Worm (Caenorhabditis elegans): ENCODE data around the gene rnp-9.

Gene rnp-9

DNA sequence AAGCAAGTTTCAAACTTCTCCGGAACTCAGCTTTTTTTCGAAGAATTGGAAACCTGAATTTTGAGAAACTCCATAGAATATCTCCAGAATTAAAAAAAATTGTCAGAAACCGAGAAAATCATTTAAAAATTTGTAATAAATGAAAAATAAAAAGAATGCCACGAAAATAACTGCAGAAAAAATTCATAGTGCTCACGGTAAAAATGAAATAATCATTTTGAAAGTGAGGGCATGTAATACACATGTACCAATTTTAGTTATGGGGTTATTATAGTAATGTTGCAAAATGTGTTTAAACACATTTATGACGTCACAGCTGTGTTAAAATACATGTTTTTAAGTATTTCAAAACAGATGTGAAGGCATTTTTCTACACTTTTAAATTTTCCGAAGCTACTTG lies 49.8 kb downstream of the rnp-9 start:
- TF ChIP-seq ztf-4 (tag; optimal IDR thresholded peaks at IDR 0.05) (peak; percentile 52), ama-1 (optimal IDR thresholded peaks at IDR 0.05) (peak; percentile 12), elt-2 (tag; optimal IDR thresholded peaks at IDR 0.05) (peak; percentile 15), dsc-1 (tag; optimal IDR thresholded peaks at IDR 0.05) (peak; percentile 21), zag-1 (tag; optimal IDR thresholded peaks at IDR 0.05) (no peak), efl-3 (GFP tag; optimal IDR thresholded peaks at IDR 0.05) (no peak)

ce11 chrX:10218779-10219178 lies 51.7 kb downstream of the rnp-9 start, which contains the start of gene F44A6.5:
Gene F44A6.5 (minus strand): TSS chrX:10218929.
- TF ChIP-seq elt-2 (tag; optimal IDR thresholded peaks at IDR 0.05) = peak; percentile 79
- TF ChIP-seq fos-1 (tag; optimal IDR thresholded peaks at IDR 0.05) = no peak
- TF ChIP-seq lin-14 (GFP tag; optimal IDR thresholded peaks at IDR 0.05) = peak; percentile 63
- peak in 1 of 2 experiments; percentile 17 for TF ChIP-seq lsy-2 (tag; optimal IDR thresholded peaks at IDR 0.05)
- TF ChIP-seq mef-2 (tag; optimal IDR thresholded peaks at IDR 0.05) = no peak
- no peak for TF ChIP-seq egl-13 (tag; optimal IDR thresholded peaks at IDR 0.05)
- no peak for TF ChIP-seq nhr-77 (tag; optimal IDR thresholded peaks at IDR 0.05)
- no peak for TF ChIP-seq pqm-1 (tag; optimal IDR thresholded peaks at IDR 0.05)
- TF ChIP-seq fkh-4 (tag; optimal IDR thresholded peaks at IDR 0.05; ENCODE audit: borderline replicate concordance) = no peak
- no peak for TF ChIP-seq zip-4 (GFP tag; optimal IDR thresholded peaks at IDR 0.05)
- peak; percentile 27 for TF ChIP-seq unc-130 (tag; optimal IDR thresholded peaks at IDR 0.05)
- peak; percentile 91 for TF ChIP-seq nhr-85 (tag)
- no peak for TF ChIP-seq nhr-76 (tag; optimal IDR thresholded peaks at IDR 0.05)
- TF ChIP-seq mep-1 (tag; optimal IDR thresholded peaks at IDR 0.05) = peak; percentile 18
- no peak for TF ChIP-seq efl-3 (GFP tag; optimal IDR thresholded peaks at IDR 0.05)
- TF ChIP-seq ces-1 (GFP tag; optimal IDR thresholded peaks at IDR 0.05) = no peak
- TF ChIP-seq nhr-47 (tag; optimal IDR thresholded peaks at IDR 0.05) = peak; percentile 23
- no peak for TF ChIP-seq efl-1 (optimal IDR thresholded peaks at IDR 0.05)
- TF ChIP-seq efl-1 (GFP tag; optimal IDR thresholded peaks at IDR 0.05 in 1 of 2) = peak in 1 of 2 experiments; percentile 82
- peak in 2 of 6 experiments; percentile 50 to 62 for TF ChIP-seq elt-3 (tag; optimal IDR thresholded peaks at IDR 0.05)
- no peak for TF ChIP-seq nhr-237 (tag; optimal IDR thresholded peaks at IDR 0.05)
- no peak for TF ChIP-seq irx-1 (tag; optimal IDR thresholded peaks at IDR 0.05)
- peak; percentile 60 for TF ChIP-seq snu-23 (GFP tag; optimal IDR thresholded peaks at IDR 0.05)
- TF ChIP-seq blmp-1 (tag; optimal IDR thresholded peaks at IDR 0.05) = peak; percentile 40
- peak; percentile 64 for TF ChIP-seq ztf-4 (tag; optimal IDR thresholded peaks at IDR 0.05)
- peak; percentile 75 for TF ChIP-seq grh-1 (GFP tag; IDR thresholded peaks at IDR 0.05)
- peak; percentile 38; the same call in 1 of the 2 replicates for TF ChIP-seq nhr-19 (GFP tag; conservative IDR thresholded peaks at IDR 0.05)
- TF ChIP-seq nhr-90 (tag; optimal IDR thresholded peaks at IDR 0.05; ENCODE audit: poor library complexity) = peak; percentile 71
- peak; percentile 79 for TF ChIP-seq nhr-71 (tag; optimal IDR thresholded peaks at IDR 0.05)
- TF ChIP-seq lin-35 (GFP tag; optimal IDR thresholded peaks at IDR 0.05) = peak in 1 of 2 experiments; percentile 34
- peak; percentile 81 for TF ChIP-seq nhr-20 (tag; optimal IDR thresholded peaks at IDR 0.05)
- TF ChIP-seq tbx-2 (tag; optimal IDR thresholded peaks at IDR 0.05) = peak; percentile 24

DNA sequence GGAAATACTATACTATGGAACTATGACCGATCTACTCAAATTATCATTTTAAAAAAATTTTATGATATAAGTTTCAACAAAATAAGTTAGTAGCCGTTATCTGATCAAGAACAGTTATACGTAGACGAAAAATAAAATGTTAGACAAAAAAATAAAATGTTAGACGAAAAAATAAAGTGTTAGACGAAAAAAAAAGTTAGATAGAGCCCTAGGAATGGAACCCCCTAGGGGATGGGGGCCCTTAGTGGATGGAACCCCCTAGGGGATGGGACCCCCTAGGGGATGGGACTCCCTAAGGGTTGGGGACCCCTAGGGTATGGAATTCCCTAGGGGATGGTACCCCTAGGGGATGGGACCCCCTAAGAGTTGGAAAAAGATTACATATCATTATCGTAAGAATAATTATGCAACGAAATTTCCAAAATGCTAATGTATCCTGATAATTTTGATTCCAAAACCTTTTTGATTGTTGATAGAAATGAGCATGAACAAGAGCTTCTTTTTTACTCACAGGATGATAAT lies 52.1 kb downstream of the rnp-9 start:
- no peak for TF ChIP-seq nhr-237 (tag; optimal IDR thresholded peaks at IDR 0.05)

Measured in whole organism, L1 larva.